Fruit fly (Drosophila melanogaster): Measurements from ENCODE around the gene bigmax.
A peak's percentile ranks its signal among the peaks of the same experiment; 100 is the strongest.

Gene bigmax

DNA sequence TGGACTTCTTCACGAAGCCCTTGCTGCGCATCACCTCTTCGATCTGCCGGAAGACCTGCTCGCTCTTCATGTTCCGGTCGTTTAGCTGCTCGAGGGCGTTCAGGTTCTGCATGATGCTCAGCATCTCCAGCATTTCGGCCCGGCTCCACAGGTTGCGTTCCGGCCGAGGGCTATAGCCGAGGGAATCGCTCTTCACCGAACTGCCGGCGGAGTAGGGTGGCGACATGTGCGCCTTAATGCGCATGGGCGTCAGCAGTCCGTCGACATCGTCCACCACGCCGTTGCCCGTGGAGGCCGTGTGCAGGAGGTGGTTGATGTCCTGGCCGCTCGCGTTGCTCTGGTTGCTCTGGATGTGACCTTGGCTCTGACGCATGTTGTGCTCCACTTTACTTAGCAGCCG, 8.8 kb downstream of the bigmax start:
- TF ChIP-seq Hnf4 (GFP tag; optimal IDR thresholded peaks at IDR 0.05) (no peak), tai (GFP tag; optimal IDR thresholded peaks at IDR 0.05) (no peak), N (GFP tag; optimal IDR thresholded peaks at IDR 0.05) (no peak), rgr (GFP tag; optimal IDR thresholded peaks at IDR 0.05) (no peak), br (GFP tag; optimal IDR thresholded peaks at IDR 0.05) (no peak), Myc (optimal IDR thresholded peaks at IDR 0.05) (no peak), woc (GFP tag; optimal IDR thresholded peaks at IDR 0.05) (no peak), foxo (GFP tag; optimal IDR thresholded peaks at IDR 0.05) (no peak), HLH106 (tag; optimal IDR thresholded peaks at IDR 0.05) (no peak), Dfd (GFP tag; optimal IDR thresholded peaks at IDR 0.05) (no peak), sv (GFP tag; optimal IDR thresholded peaks at IDR 0.05) (no peak), Dif (GFP tag; optimal IDR thresholded peaks at IDR 0.05; ENCODE audit: partially characterized antibody) (no peak), sage (GFP tag; optimal IDR thresholded peaks at IDR 0.05) (no peak), Hr83 (GFP tag; optimal IDR thresholded peaks at IDR 0.05; ENCODE audit: poor library complexity, severe bottlenecking) (no peak), fru (GFP tag; optimal IDR thresholded peaks at IDR 0.05) (no peak), Abd-B (GFP tag; optimal IDR thresholded peaks at IDR 0.05) (no peak), h (GFP tag; optimal IDR thresholded peaks at IDR 0.05) (no peak)

DNA sequence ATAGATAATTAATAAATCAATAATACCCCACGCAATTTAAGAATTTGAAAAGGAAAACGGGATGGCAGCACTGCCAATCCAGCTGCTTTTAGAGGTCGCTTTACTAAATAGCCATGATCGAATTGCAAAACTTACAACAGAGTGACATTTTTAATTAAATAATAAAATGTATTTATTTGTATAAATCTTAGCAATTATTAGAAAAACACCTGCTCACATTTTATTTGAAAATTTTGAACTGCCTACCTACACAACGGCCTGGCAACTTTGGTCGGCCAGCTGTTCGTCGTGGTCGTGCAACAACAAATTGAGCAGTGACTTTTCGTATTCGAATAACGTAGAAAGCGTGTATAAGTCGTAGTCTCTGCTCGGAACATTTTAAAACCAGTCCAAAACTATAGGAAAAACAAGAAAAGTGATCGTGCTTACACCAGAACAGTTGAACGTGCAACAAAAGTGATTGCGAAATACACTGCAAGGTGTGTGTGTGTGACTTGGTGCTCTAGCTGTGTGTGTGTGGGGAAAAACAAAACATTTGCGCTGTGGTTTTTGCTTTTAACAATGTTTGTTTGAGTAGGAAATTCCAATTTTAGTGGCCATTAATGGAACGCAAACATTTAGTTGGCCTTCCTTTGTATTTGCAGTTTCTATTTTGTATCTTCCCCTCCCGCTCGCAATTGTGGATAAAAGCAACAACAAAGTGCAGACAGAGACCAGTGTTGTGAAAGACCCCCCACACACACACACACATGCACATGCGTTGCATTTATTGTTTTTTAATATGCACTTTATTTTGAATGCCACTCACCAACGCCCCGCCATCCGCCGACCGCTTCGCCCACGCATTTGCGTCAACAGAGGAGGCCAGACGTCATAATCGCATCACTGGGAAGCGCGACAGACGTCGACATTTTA, 13.5 kb downstream of the bigmax start, which contains the start of gene CG5938:
Gene CG5938, plus strand, starts transcription at position 262 of the 915 bp plus-strand sequence.
- TF ChIP-seq h (GFP tag; optimal IDR thresholded peaks at IDR 0.05), result peak; percentile 31
- TF ChIP-seq OdsH (GFP tag; optimal IDR thresholded peaks at IDR 0.05), result no peak
- TF ChIP-seq br (GFP tag; optimal IDR thresholded peaks at IDR 0.05), result peak; percentile 14
- TF ChIP-seq CG9705 (GFP tag; optimal IDR thresholded peaks at IDR 0.05), result no peak
- peak; percentile 35 for TF ChIP-seq jim (GFP tag; optimal IDR thresholded peaks at IDR 0.05)
- TF ChIP-seq Hnf4 (GFP tag; optimal IDR thresholded peaks at IDR 0.05), result peak; percentile 30
- peak in 1 of 2 experiments; percentile 21 for TF ChIP-seq foxo (GFP tag; optimal IDR thresholded peaks at IDR 0.05)
- TF ChIP-seq Hr83 (GFP tag; optimal IDR thresholded peaks at IDR 0.05; ENCODE audit: poor library complexity, severe bottlenecking), result peak; percentile 49
- TF ChIP-seq Mio (GFP tag; optimal IDR thresholded peaks at IDR 0.05), result no peak
- peak; percentile 29 for TF ChIP-seq rgr (GFP tag; optimal IDR thresholded peaks at IDR 0.05)
- peak; percentile 40 for TF ChIP-seq sv (GFP tag; optimal IDR thresholded peaks at IDR 0.05)
- peak; percentile 23 for TF ChIP-seq Jra (GFP tag; optimal IDR thresholded peaks at IDR 0.05)
- TF ChIP-seq HLH106 (tag; optimal IDR thresholded peaks at IDR 0.05), result peak; percentile 55
- no peak for TF ChIP-seq Rel (GFP tag; optimal IDR thresholded peaks at IDR 0.05)
- TF ChIP-seq Rel (tag; optimal IDR thresholded peaks at IDR 0.05), result peak; percentile 94
- TF ChIP-seq Sp1 (GFP tag; optimal IDR thresholded peaks at IDR 0.05), result peak; percentile 15
- TF ChIP-seq Hr78 (GFP tag; optimal IDR thresholded peaks at IDR 0.05), result no peak
- no peak for TF ChIP-seq brk (GFP tag; optimal IDR thresholded peaks at IDR 0.05)

DNA sequence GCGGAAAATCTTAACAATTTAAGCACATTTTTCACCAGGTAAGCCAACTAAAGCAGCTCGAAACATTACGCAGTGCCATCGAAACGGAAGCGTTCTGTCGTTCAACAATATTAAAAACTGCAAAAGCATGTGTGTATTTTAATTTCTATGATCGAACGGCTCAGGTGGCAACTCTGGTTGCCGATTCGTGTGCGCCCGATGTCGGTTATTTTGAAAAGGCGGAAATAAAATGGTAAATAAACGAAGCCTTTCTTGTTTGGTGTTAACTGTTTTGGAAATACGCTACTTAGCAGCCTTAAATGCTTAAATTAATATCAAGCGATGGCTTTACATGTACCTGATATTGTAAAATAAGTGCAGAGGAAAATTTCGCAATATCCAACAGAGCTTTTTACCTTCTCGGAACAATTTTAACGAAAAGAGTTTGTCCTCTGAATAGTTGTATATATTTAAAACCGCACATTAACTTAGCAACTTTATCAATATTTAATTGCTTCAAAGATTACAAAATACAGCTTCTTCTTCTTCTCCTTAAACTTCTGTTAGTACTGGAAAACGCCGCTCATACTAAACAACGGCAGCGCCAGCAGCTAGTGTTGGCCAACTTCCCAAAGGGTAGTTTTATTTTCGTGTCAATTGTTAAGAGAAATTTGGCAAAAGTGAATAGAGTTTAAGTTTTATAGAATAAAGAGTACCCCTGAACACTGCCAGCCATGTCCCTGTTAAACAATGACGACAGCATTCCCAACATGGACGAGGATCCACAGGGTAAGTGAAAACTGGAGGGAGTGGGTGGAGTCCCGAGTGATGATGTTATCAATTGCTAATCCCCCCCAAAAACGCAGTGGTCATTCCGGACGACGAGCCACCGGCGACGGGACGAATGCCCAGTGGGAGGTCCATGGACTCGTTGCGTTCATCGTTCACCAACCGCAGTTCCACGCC, 14.9 kb downstream of the bigmax start, which contains the start of gene CG5934:
Gene CG5934, plus strand, starts transcription at position 588 of the 945 bp plus-strand sequence.
- TF ChIP-seq sv (GFP tag; optimal IDR thresholded peaks at IDR 0.05), result peak; percentile 23
- peak; percentile 48 for TF ChIP-seq ey (GFP tag; optimal IDR thresholded peaks at IDR 0.05)
- peak; percentile 16 for TF ChIP-seq dmrt93B (GFP tag; optimal IDR thresholded peaks at IDR 0.05)
- TF ChIP-seq jim (GFP tag; optimal IDR thresholded peaks at IDR 0.05), result no peak
- TF ChIP-seq CrebA (GFP tag; optimal IDR thresholded peaks at IDR 0.05; ENCODE audit: borderline replicate concordance), result no peak
- peak; percentile 29 for TF ChIP-seq OdsH (GFP tag; optimal IDR thresholded peaks at IDR 0.05)
- TF ChIP-seq sage (GFP tag; optimal IDR thresholded peaks at IDR 0.05), result no peak
- TF ChIP-seq Myc (optimal IDR thresholded peaks at IDR 0.05), result peak; percentile 10
- no peak for TF ChIP-seq HLH106 (tag; optimal IDR thresholded peaks at IDR 0.05)
- no peak for TF ChIP-seq CG9705 (GFP tag; optimal IDR thresholded peaks at IDR 0.05)
- peak; percentile 59 for TF ChIP-seq Hr83 (GFP tag; optimal IDR thresholded peaks at IDR 0.05; ENCODE audit: poor library complexity, severe bottlenecking)
- no peak for TF ChIP-seq Hnf4 (GFP tag; optimal IDR thresholded peaks at IDR 0.05)
- TF ChIP-seq brk (GFP tag; optimal IDR thresholded peaks at IDR 0.05), result no peak
- TF ChIP-seq Hr78 (GFP tag; optimal IDR thresholded peaks at IDR 0.05), result no peak
- TF ChIP-seq rgr (GFP tag; optimal IDR thresholded peaks at IDR 0.05), result peak; percentile 54
- TF ChIP-seq Dif (GFP tag; optimal IDR thresholded peaks at IDR 0.05; ENCODE audit: partially characterized antibody), result no peak
- TF ChIP-seq N (GFP tag; optimal IDR thresholded peaks at IDR 0.05), result no peak
- TF ChIP-seq Sp1 (GFP tag; optimal IDR thresholded peaks at IDR 0.05), result peak; percentile 22
- no peak for TF ChIP-seq CG32264 (GFP tag; optimal IDR thresholded peaks at IDR 0.05)
- no peak for TF ChIP-seq usp (GFP tag; optimal IDR thresholded peaks at IDR 0.05)
- TF ChIP-seq dsf (GFP tag; optimal IDR thresholded peaks at IDR 0.05; ENCODE audit: borderline replicate concordance), result no peak
- no peak for TF ChIP-seq Rel (GFP tag; optimal IDR thresholded peaks at IDR 0.05)
- peak; percentile 77 for TF ChIP-seq Rel (tag; optimal IDR thresholded peaks at IDR 0.05)
- no peak for TF ChIP-seq GATAd (GFP tag; optimal IDR thresholded peaks at IDR 0.05)
- no peak for TF ChIP-seq fru (GFP tag; optimal IDR thresholded peaks at IDR 0.05)
- peak; percentile 68 for TF ChIP-seq h (GFP tag; optimal IDR thresholded peaks at IDR 0.05)
- no peak for TF ChIP-seq Mio (GFP tag; optimal IDR thresholded peaks at IDR 0.05)
- peak; percentile 15 to 51 for TF ChIP-seq foxo (GFP tag; optimal IDR thresholded peaks at IDR 0.05)
- TF ChIP-seq pan (optimal IDR thresholded peaks at IDR 0.05), result no peak
- peak; percentile 32 for TF ChIP-seq br (GFP tag; optimal IDR thresholded peaks at IDR 0.05)
- TF ChIP-seq dl (GFP tag; optimal IDR thresholded peaks at IDR 0.05; ENCODE audit: insufficient read depth in 1 of 2, partially characterized antibody in 2 of 2), result no peak
- TF ChIP-seq Jra (GFP tag; optimal IDR thresholded peaks at IDR 0.05), result no peak
- TF ChIP-seq psq (GFP tag; optimal IDR thresholded peaks at IDR 0.05), result peak; percentile 11
- TF ChIP-seq woc (GFP tag; optimal IDR thresholded peaks at IDR 0.05), result no peak
